Fruit fly (Drosophila melanogaster): ENCODE data around the gene dia.

dm6 chr2L:20783044-20783443, 25.1 kb downstream of the dia start:
- TF ChIP-seq CG1621 (tag; optimal IDR thresholded peaks at IDR 0.05): no peak
- TF ChIP-seq eg (GFP tag; IDR thresholded peaks at IDR 0.05): no peak
